Fruit fly (Drosophila melanogaster) whole organism, embryonic: ENCODE data around the gene Ada1-2.

Experiments used
- CG1024 ChIP-seq: fragments of 200-800 bp; sonication (Bioruptor generic); IDR thresholded peaks from 2 replicates; pipeline ENCODE4 v1.3.6; 2022; ENCODE audit warnings: missing biosample characterization, missing genetic modification characterization
- CG10979 ChIP-seq: fragments of 200-800 bp; sonication (Bioruptor generic); optimal IDR thresholded peaks from 2 replicates; lab custom pipeline; 2018; ENCODE audit warnings: missing biosample characterization, mild to moderate bottlenecking, missing genetic modification characterization, moderate library complexity
- CG12236 ChIP-seq: fragments of 200-800 bp; sonication (Bioruptor generic); optimal IDR thresholded peaks from 2 replicates; lab custom pipeline; 2016; ENCODE audit warnings: missing biosample characterization, missing genetic modification characterization
- CG13123 ChIP-seq: fragments of 200-800 bp; sonication (Bioruptor generic); optimal IDR thresholded peaks from 2 replicates; lab custom pipeline; 2016; ENCODE audit warnings: missing biosample characterization, missing genetic modification characterization
- CG13424 ChIP-seq: fragments of 200-800 bp; sonication (Bioruptor generic); optimal IDR thresholded peaks from 2 replicates; lab custom pipeline; 2019; ENCODE audit warnings: missing biosample characterization, mild to moderate bottlenecking, missing genetic modification characterization, moderate library complexity
- CG15696 ChIP-seq: fragments of 200-800 bp; sonication (Bioruptor generic); optimal IDR thresholded peaks from 2 replicates; lab custom pipeline; 2019; ENCODE audit warnings: missing biosample characterization, mild to moderate bottlenecking, missing genetic modification characterization, moderate library complexity
- CG1792 ChIP-seq: fragments of 200-800 bp; sonication (Bioruptor generic); optimal IDR thresholded peaks from 2 replicates; lab custom pipeline; 2016; ENCODE audit warnings: missing biosample characterization, missing genetic modification characterization
- CG2202 ChIP-seq: fragments of 200-800 bp; sonication (Bioruptor generic); optimal IDR thresholded peaks from 2 replicates; lab custom pipeline; 2018; ENCODE audit warnings: missing biosample characterization, mild to moderate bottlenecking, missing genetic modification characterization
- CG43689 ChIP-seq: fragments of 200-800 bp; sonication (Bioruptor generic); IDR thresholded peaks from 2 replicates; pipeline ENCODE4 v1.3.6; 2022; ENCODE audit warnings: missing biosample characterization, missing genetic modification characterization
- CG6654 ChIP-seq: fragments of 200-800 bp; sonication (Bioruptor generic); optimal IDR thresholded peaks from 2 replicates; lab custom pipeline; 2017; ENCODE audit warnings: missing biosample characterization, mild to moderate bottlenecking, missing genetic modification characterization
- CG6765 ChIP-seq: fragments of 200-800 bp; sonication (Bioruptor generic); optimal IDR thresholded peaks from 3 replicates; lab custom pipeline; 2017; ENCODE audit warnings: missing biosample characterization, mild to moderate bottlenecking, missing genetic modification characterization
- CG6813 ChIP-seq: fragments of 200-800 bp; sonication (Bioruptor generic); optimal IDR thresholded peaks from 2 replicates; lab custom pipeline; 2017; ENCODE audit warnings: missing biosample characterization, missing genetic modification characterization, mild to moderate bottlenecking, moderate library complexity, missing genetic modification reagents
- CG8290 ChIP-seq, 3 experiments: fragments of 200-800 bp; sonication (Bioruptor generic); optimal IDR thresholded peaks; 2 replicates each; lab custom pipeline; 2016 to 2019; ENCODE audit warnings: missing biosample characterization in 3 of 3, missing genetic modification characterization in 3 of 3, mild to moderate bottlenecking in 2 of 3, moderate library complexity in 1 of 3
- CG9437 ChIP-seq: fragments of 200-800 bp; sonication (Bioruptor generic); optimal IDR thresholded peaks from 2 replicates; lab custom pipeline; 2018; ENCODE audit warnings: missing biosample characterization, mild to moderate bottlenecking, missing genetic modification characterization
- Camta ChIP-seq: fragments of 200-800 bp; sonication (Bioruptor generic); optimal IDR thresholded peaks from 2 replicates; lab custom pipeline; 2016; ENCODE audit warnings: missing biosample characterization, missing genetic modification characterization
- Ets97D ChIP-seq: fragments of 200-800 bp; sonication (Bioruptor generic); optimal IDR thresholded peaks from 3 replicates; lab custom pipeline; 2016; ENCODE audit warnings: missing biosample characterization, missing genetic modification characterization
- Gug ChIP-seq: fragments of 200-800 bp; sonication (Bioruptor generic); IDR thresholded peaks from 4 replicates; pipeline ENCODE4 v1.3.6; 2022; ENCODE audit warnings: missing biosample characterization, missing genetic modification characterization
- Lim3 ChIP-seq: fragments of 200-800 bp; sonication (Bioruptor generic); IDR thresholded peaks from 2 replicates; pipeline ENCODE4 v1.3.6; 2022; ENCODE audit warnings: missing biosample characterization, missing genetic modification characterization
- Mes4 ChIP-seq: fragments of 200-800 bp; sonication (Bioruptor generic); optimal IDR thresholded peaks from 2 replicates; lab custom pipeline; 2016; ENCODE audit warnings: missing biosample characterization, missing genetic modification characterization
- Ptx1 ChIP-seq: fragments of 200-800 bp; sonication (Bioruptor generic); IDR thresholded peaks from 2 replicates; pipeline ENCODE4 v1.3.6; 2022; ENCODE audit warnings: missing biosample characterization, missing genetic modification characterization
- Six4 ChIP-seq: fragments of 200-800 bp; sonication (Bioruptor generic); optimal IDR thresholded peaks from 2 replicates; lab custom pipeline; 2016; ENCODE audit warnings: missing biosample characterization, missing genetic modification characterization
- Trl ChIP-seq, 3 experiments: fragments of >200 bp in 2 of 3; fragments of 200-800 bp in 1 of 3; sonication (Bioruptor generic) in 1 of 3; optimal IDR thresholded peaks; 2 replicates in 1 of 3; 3 replicates in 2 of 3; lab custom pipeline; 2016 to 2017; ENCODE audit warnings: missing biosample characterization in 1 of 3, missing genetic modification characterization in 1 of 3
- ash1 ChIP-seq: fragments of 200-800 bp; sonication (Bioruptor generic); optimal IDR thresholded peaks from 2 replicates; lab custom pipeline; 2018; ENCODE audit warnings: missing biosample characterization, mild to moderate bottlenecking, missing genetic modification characterization
- emc ChIP-seq: fragments of 200-800 bp; sonication (Bioruptor generic); optimal IDR thresholded peaks from 2 replicates; lab custom pipeline; 2016; ENCODE audit warnings: missing biosample characterization, missing genetic modification characterization
- fd64A ChIP-seq: fragments of 200-800 bp; sonication (Bioruptor generic); optimal IDR thresholded peaks from 3 replicates; lab custom pipeline; 2018; ENCODE audit warnings: missing biosample characterization, mild to moderate bottlenecking, missing genetic modification characterization
- gcm2 ChIP-seq: fragments of 200-800 bp; sonication (Bioruptor generic); optimal IDR thresholded peaks from 2 replicates; lab custom pipeline; 2016; ENCODE audit warnings: missing biosample characterization, missing genetic modification characterization
- gfzf ChIP-seq: fragments of 200-800 bp; sonication (Bioruptor generic); optimal IDR thresholded peaks from 2 replicates; lab custom pipeline; 2016; ENCODE audit warnings: missing biosample characterization, mild to moderate bottlenecking, missing genetic modification characterization, moderate library complexity
- insv ChIP-seq, 2 experiments: fragments of 200-800 bp; sonication (Bioruptor generic); optimal IDR thresholded peaks; 3 replicates each; lab custom pipeline; 2016 to 2018; ENCODE audit warnings: missing biosample characterization in 2 of 2, missing genetic modification characterization in 2 of 2
- lov ChIP-seq, 2 experiments: fragments of 200-800 bp in 1 of 2; fragments of >200 bp in 1 of 2; sonication (Bioruptor generic) in 1 of 2; IDR thresholded peaks in 1 of 2; optimal IDR thresholded peaks in 1 of 2; 2 replicates in 1 of 2; 3 replicates in 1 of 2; pipeline versions ENCODE4 v1.3.6 to Lab custom; 2017 to 2022; ENCODE audit warnings: missing biosample characterization in 1 of 2, missing genetic modification characterization in 1 of 2
- onecut ChIP-seq: fragments of 200-800 bp; sonication (Bioruptor generic); IDR thresholded peaks from 2 replicates; pipeline ENCODE4 v1.3.6; 2022; ENCODE audit warnings: missing biosample characterization, missing genetic modification characterization
- prd ChIP-seq, 3 experiments: fragments of >200 bp in 2 of 3; fragments of 200-800 bp in 1 of 3; sonication (Bioruptor generic) in 1 of 3; optimal IDR thresholded peaks in 2 of 3; IDR thresholded peaks in 1 of 3; 2 replicates in 2 of 3; 3 replicates in 1 of 3; pipeline versions ENCODE4 v1.3.6 to Lab custom; 2017 to 2022; ENCODE audit warnings: missing biosample characterization in 1 of 3, missing genetic modification characterization in 1 of 3
- pum ChIP-seq: fragments of 200-800 bp; sonication (Bioruptor generic); optimal IDR thresholded peaks from 2 replicates; lab custom pipeline; 2016; ENCODE audit warnings: missing biosample characterization, missing genetic modification characterization
- ranshi ChIP-seq: fragments of 200-800 bp; sonication (Bioruptor generic); IDR thresholded peaks from 2 replicates; pipeline ENCODE4 v1.3.6; 2022; ENCODE audit warnings: missing biosample characterization, missing genetic modification characterization
- repo ChIP-seq: fragments of 200-800 bp; sonication (Bioruptor generic); optimal IDR thresholded peaks from 2 replicates; lab custom pipeline; 2016; ENCODE audit warnings: missing biosample characterization, missing genetic modification characterization
- run ChIP-seq: fragments of 200-800 bp; sonication (Bioruptor generic); optimal IDR thresholded peaks from 3 replicates; lab custom pipeline; 2018; ENCODE audit warnings: missing biosample characterization, mild to moderate bottlenecking, missing genetic modification characterization
- scrt ChIP-seq: fragments of 200-800 bp; sonication (Bioruptor generic); optimal IDR thresholded peaks from 2 replicates; lab custom pipeline; 2018; ENCODE audit warnings: missing biosample characterization, mild to moderate bottlenecking, missing genetic modification characterization, moderate library complexity
- seq ChIP-seq: fragments of 200-800 bp; sonication (Bioruptor generic); IDR thresholded peaks from 2 replicates; pipeline ENCODE4 v1.3.6; 2022; ENCODE audit warnings: missing biosample characterization, missing genetic modification characterization
- shn ChIP-seq: fragments of 200-800 bp; sonication (Bioruptor generic); optimal IDR thresholded peaks from 3 replicates; lab custom pipeline; 2016; ENCODE audit warnings: missing biosample characterization, missing genetic modification characterization
- sima ChIP-seq: fragments of 200-800 bp; sonication (Bioruptor generic); optimal IDR thresholded peaks from 2 replicates; lab custom pipeline; 2016; ENCODE audit warnings: missing biosample characterization, missing genetic modification characterization
- tap ChIP-seq: fragments of 200-800 bp; optimal IDR thresholded peaks from 3 replicates; lab custom pipeline; 2019; ENCODE audit warnings: missing biosample characterization, mild to moderate bottlenecking, missing genetic modification characterization, moderate library complexity
- tio ChIP-seq: fragments of 200-800 bp; sonication (Bioruptor generic); optimal IDR thresholded peaks from 2 replicates; lab custom pipeline; 2017; ENCODE audit warnings: missing biosample characterization, missing genetic modification characterization, inconsistent platforms
- tll ChIP-seq, 2 experiments: fragments of 200-800 bp in 1 of 2; fragments of >200 bp in 1 of 2; sonication (Bioruptor generic) in 1 of 2; optimal IDR thresholded peaks; 2 replicates each; lab custom pipeline; 2017 to 2019; ENCODE audit warnings: missing biosample characterization in 2 of 2, missing genetic modification characterization in 2 of 2, mild to moderate bottlenecking in 1 of 2, moderate library complexity in 1 of 2
- tup ChIP-seq: fragments of 200-800 bp; sonication (Bioruptor generic); optimal IDR thresholded peaks from 2 replicates; lab custom pipeline; 2016; ENCODE audit warnings: missing biosample characterization, mild to moderate bottlenecking, missing genetic modification characterization, moderate library complexity
- unpg ChIP-seq: fragments of 200-800 bp; sonication (Bioruptor generic); optimal IDR thresholded peaks from 3 replicates; lab custom pipeline; 2018; ENCODE audit warnings: missing biosample characterization, mild to moderate bottlenecking, missing genetic modification characterization, moderate library complexity

Ada1-2 gene

dm6 chr2L:12006397-12007330, 14.0 kb downstream of the Ada1-2 start (continued):
- no peak for TF ChIP-seq Trl (optimal IDR thresholded peaks at IDR 0.05; lab: Kevin White, UChicago)
- peak; percentile 59 for TF ChIP-seq Trl (GFP tag; optimal IDR thresholded peaks at IDR 0.05; lab: Kevin White, UChicago)
- TF ChIP-seq Gug (GFP tag; lab: Robert Waterston, UW): peak; percentile 75; the same call in 3 of the 4 replicates
- TF ChIP-seq CG6813 (GFP tag; lab: Kevin White, UChicago): peak; percentile 92
- TF ChIP-seq onecut (GFP tag; lab: Robert Waterston, UW): peak; percentile 71
- TF ChIP-seq gcm2: peak; percentile 36
- TF ChIP-seq Camta (GFP tag; lab: Kevin White, UChicago): peak; percentile 78
- TF ChIP-seq Ets97D (GFP tag; lab: Kevin White, UChicago): peak; percentile 2
- TF ChIP-seq repo (GFP tag; lab: Kevin White, UChicago): peak; percentile 15

dm6 chr2L:12007331-12007791, 14.7 kb downstream of the Ada1-2 start:
- TF ChIP-seq prd (optimal IDR thresholded peaks at IDR 0.05; lab: Kevin White, UChicago) (no peak), prd (GFP tag; IDR thresholded peaks at IDR 0.05; lab: Robert Waterston, UW) (no peak), tll (GFP tag; optimal IDR thresholded peaks at IDR 0.05; lab: Kevin White, UChicago) (peak in 1 of 2 experiments; percentile 92), Mes4 (peak; percentile 44), Ptx1 (GFP tag; lab: Robert Waterston, UW) (no peak), Six4 (GFP tag; lab: Kevin White, UChicago) (no peak), tap (tag; lab: Kevin White, UChicago) (peak; percentile 57), Lim3 (no peak), scrt (GFP tag; lab: Kevin White, UChicago) (no peak), CG6765 (GFP tag; lab: Kevin White, UChicago) (peak; percentile 52), insv (GFP tag; optimal IDR thresholded peaks at IDR 0.05; lab: Kevin White, UChicago) (peak in 1 of 2 experiments; percentile 76), CG13424 (tag; lab: Kevin White, UChicago) (peak; percentile 19), CG1792 (no peak), gfzf (GFP tag; lab: Kevin White, UChicago) (no peak), CG10979 (tag; lab: Kevin White, UChicago) (peak; percentile 50), ranshi (GFP tag; lab: Robert Waterston, UW) (no peak), sima (GFP tag; lab: Kevin White, UChicago) (no peak), shn (peak; percentile 71), CG2202 (tag; lab: Kevin White, UChicago) (no peak), fd64A (GFP tag; lab: Kevin White, UChicago) (peak; percentile 62), CG6813 (GFP tag; lab: Kevin White, UChicago) (peak; percentile 50), emc (GFP tag; lab: Kevin White, UChicago) (no peak), CG12236 (GFP tag; lab: Kevin White, UChicago) (peak; percentile 16), CG15696 (tag; lab: Kevin White, UChicago) (peak; percentile 11), CG6654 (no peak), pum (GFP tag; lab: Kevin White, UChicago) (peak; percentile 5), CG8290 (GFP tag; optimal IDR thresholded peaks at IDR 0.05; lab: Kevin White, UChicago) (peak; percentile 53), CG8290 (tag; optimal IDR thresholded peaks at IDR 0.05; lab: Kevin White, UChicago) (peak; percentile 90 to 93), ash1 (GFP tag; lab: Kevin White, UChicago) (no peak), seq (GFP tag; lab: Robert Waterston, UW) (no peak), CG13123 (GFP tag; lab: Kevin White, UChicago) (no peak), CG1024 (no peak), unpg (peak; percentile 24), run (tag; lab: Kevin White, UChicago) (peak; percentile 89), repo (GFP tag; lab: Kevin White, UChicago) (peak; percentile 50), lov (optimal IDR thresholded peaks at IDR 0.05; lab: Kevin White, UChicago) (no peak), lov (GFP tag; IDR thresholded peaks at IDR 0.05; lab: Robert Waterston, UW) (no peak), tup (GFP tag; lab: Kevin White, UChicago) (no peak), CG43689 (GFP tag; lab: Robert Waterston, UW) (no peak), tio (GFP tag; lab: Kevin White, UChicago) (no peak), CG9437 (no peak)
